Fruit fly (Drosophila melanogaster): ENCODE results near the gene mwh.

DNA sequence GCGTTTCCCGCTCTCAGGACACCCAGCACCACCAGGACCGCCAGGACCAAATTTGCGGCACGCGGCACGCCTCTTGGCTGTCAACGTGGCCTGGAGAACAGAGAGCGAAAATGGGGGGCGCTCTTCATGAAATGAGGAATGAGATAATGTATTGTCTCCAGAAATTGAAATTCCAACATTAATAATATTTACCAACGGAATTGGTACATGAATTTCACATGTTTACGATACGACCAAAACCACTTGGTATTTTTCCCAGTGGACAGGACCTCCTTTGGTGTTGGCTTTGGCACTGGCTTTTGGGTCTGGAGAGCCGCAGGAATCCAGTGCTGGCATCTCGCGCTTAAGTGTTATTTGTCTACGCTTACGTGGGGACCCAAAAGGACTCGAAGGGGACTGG lies 17.1 kb upstream of the mwh start:
- TF ChIP-seq CTCF (optimal IDR thresholded peaks at IDR 0.05) (no peak), CG8478 (optimal IDR thresholded peaks at IDR 0.05) (no peak)
